Worm (Caenorhabditis elegans): Measurements from ENCODE around the gene R11A8.1.
A peak's percentile ranks its signal among the peaks of the same experiment; 100 is the strongest.
"Not testable (repeated sequence)": the region's sequence is repeated elsewhere in the genome, so short reads cannot be mapped to it uniquely, and the experiment has no call there.

The R11A8.1 gene

ce11 chrIV:10330962-10331361 is 26.0 kb downstream of the R11A8.1 start:
- no peak for TF ChIP-seq tbx-2 (tag; optimal IDR thresholded peaks at IDR 0.05)
- TF ChIP-seq mec-3 (tag; optimal IDR thresholded peaks at IDR 0.05; ENCODE audit: borderline replicate concordance), result no peak
- TF ChIP-seq ceh-34 (tag; optimal IDR thresholded peaks at IDR 0.05), result peak; percentile 13
- peak; percentile 58 for TF ChIP-seq ref-2 (tag; optimal IDR thresholded peaks at IDR 0.05)
- TF ChIP-seq eyg-1 (tag; optimal IDR thresholded peaks at IDR 0.05), result no peak
- TF ChIP-seq elt-2 (tag; optimal IDR thresholded peaks at IDR 0.05), result peak; percentile 56
- peak; percentile 6 for TF ChIP-seq pqm-1 (tag; optimal IDR thresholded peaks at IDR 0.05)
- TF ChIP-seq ahr-1 (tag; optimal IDR thresholded peaks at IDR 0.05), result no peak
- TF ChIP-seq pag-3 (tag; optimal IDR thresholded peaks at IDR 0.05; ENCODE audit: borderline replicate concordance), result no peak
- no peak for TF ChIP-seq hlh-8 (tag; optimal IDR thresholded peaks at IDR 0.05)
- TF ChIP-seq ceh-31 (tag; optimal IDR thresholded peaks at IDR 0.05), result peak; percentile 30
- TF ChIP-seq npax-4 (tag; optimal IDR thresholded peaks at IDR 0.05), result no peak
- no peak for TF ChIP-seq sdc-2 (tag; optimal IDR thresholded peaks at IDR 0.05)
- no peak for TF ChIP-seq fkh-6 (tag; optimal IDR thresholded peaks at IDR 0.05)
- peak; percentile 21 for TF ChIP-seq ceh-14 (tag; optimal IDR thresholded peaks at IDR 0.05)
- peak; percentile 15 for TF ChIP-seq hlh-6 (tag; optimal IDR thresholded peaks at IDR 0.05)
- no peak for TF ChIP-seq unc-3 (GFP tag; conservative IDR thresholded peaks at IDR 0.05)
- TF ChIP-seq unc-3 (tag; optimal IDR thresholded peaks at IDR 0.05), result no peak

DNA sequence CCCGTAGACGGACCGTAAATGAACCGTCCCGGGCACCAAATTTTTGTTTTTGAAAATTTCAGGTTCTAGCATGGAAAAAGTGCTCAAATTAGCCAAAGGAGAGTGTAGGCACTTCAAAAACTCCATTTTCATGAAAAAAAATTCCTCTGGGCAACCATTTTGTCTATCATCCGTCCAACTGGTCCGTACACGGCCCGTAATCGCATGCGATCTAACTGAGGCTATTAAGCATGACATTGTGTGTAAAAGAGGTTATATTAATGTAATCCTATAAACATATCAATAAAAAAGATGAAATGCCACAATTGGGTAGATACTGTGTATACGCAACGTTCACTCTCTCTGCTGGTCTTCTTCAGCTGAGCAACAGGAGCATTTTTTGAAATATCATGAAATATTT is 34.3 kb downstream of the R11A8.1 start, which contains the start of gene R09E10.1:
Gene R09E10.1, minus strand, starts transcription at position 101 of the 400 bp plus-strand sequence.
- not testable (repeated sequence) for TF ChIP-seq ceh-18, fkh-6, nfya-1 (tag; optimal IDR thresholded peaks at IDR 0.05)

ce11 chrIV:10318199-10318598 is 38.8 kb downstream of the R11A8.1 start, which contains the start of gene R09E10.2:
Gene R09E10.2 (minus strand): TSS chrIV:10318299.
- TF ChIP-seq Y22D7AL.16 (tag; optimal IDR thresholded peaks at IDR 0.05) (no peak), sdc-2 (tag; optimal IDR thresholded peaks at IDR 0.05) (no peak), K02D7.2 (tag; optimal IDR thresholded peaks at IDR 0.05) (no peak), ceh-9 (tag; optimal IDR thresholded peaks at IDR 0.05) (no peak), fkh-6 (tag; optimal IDR thresholded peaks at IDR 0.05) (no peak), mec-3 (tag; optimal IDR thresholded peaks at IDR 0.05; ENCODE audit: borderline replicate concordance) (no peak), C38D4.7 (GFP tag; optimal IDR thresholded peaks at IDR 0.05) (no peak), fax-1 (tag; optimal IDR thresholded peaks at IDR 0.05) (no peak), unc-42 (tag; optimal IDR thresholded peaks at IDR 0.05) (no peak), F13H6.1 (tag; optimal IDR thresholded peaks at IDR 0.05) (no peak), dmd-4 (tag; optimal IDR thresholded peaks at IDR 0.05; ENCODE audit: borderline replicate concordance) (no peak)

DNA sequence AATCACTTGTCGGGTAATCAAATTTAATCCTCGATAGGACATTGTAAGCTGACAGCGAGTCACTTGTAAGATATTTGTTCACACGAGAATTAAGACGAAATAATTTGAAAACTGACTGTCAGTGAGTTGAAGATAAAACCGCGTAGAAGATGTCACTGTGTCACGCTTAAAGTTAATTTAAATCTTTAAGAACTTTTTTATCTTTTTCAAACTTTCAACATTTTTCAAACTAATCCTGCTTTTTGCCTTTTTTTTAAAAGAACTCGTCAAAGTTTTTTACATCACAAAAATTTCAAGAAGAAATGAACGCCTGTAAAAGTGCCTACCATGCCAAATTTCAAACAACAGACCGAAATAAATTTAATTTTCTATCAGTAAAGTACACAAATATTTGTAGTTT is 43.4 kb downstream of the R11A8.1 start, which contains the start of gene acs-18:
Gene acs-18, minus strand, starts transcription at position 101 of the 400 bp plus-strand sequence.
- TF ChIP-seq unc-42 (tag; optimal IDR thresholded peaks at IDR 0.05) (no peak), madf-2 (tag; optimal IDR thresholded peaks at IDR 0.05) (no peak), nfya-1 (tag; optimal IDR thresholded peaks at IDR 0.05) (no peak), lin-11 (tag; optimal IDR thresholded peaks at IDR 0.05) (no peak), ref-2 (tag; optimal IDR thresholded peaks at IDR 0.05) (no peak), elt-2 (tag; optimal IDR thresholded peaks at IDR 0.05) (no peak), ttx-3 (tag; optimal IDR thresholded peaks at IDR 0.05) (no peak), dmd-4 (tag; optimal IDR thresholded peaks at IDR 0.05; ENCODE audit: borderline replicate concordance) (no peak)

ce11 chrIV:10311115-10311514 is 45.9 kb downstream of the R11A8.1 start:
- TF ChIP-seq ttx-3 (tag; optimal IDR thresholded peaks at IDR 0.05), result no peak
- no peak for TF ChIP-seq sdc-2 (tag; optimal IDR thresholded peaks at IDR 0.05)
- no peak for TF ChIP-seq ahr-1 (tag; optimal IDR thresholded peaks at IDR 0.05)
- no peak for TF ChIP-seq dve-1 (tag; optimal IDR thresholded peaks at IDR 0.05)
- no peak for TF ChIP-seq madf-2 (tag; optimal IDR thresholded peaks at IDR 0.05)
- no peak for TF ChIP-seq sox-2 (GFP tag; IDR thresholded peaks at IDR 0.05)
- no peak for TF ChIP-seq ceh-9 (tag; optimal IDR thresholded peaks at IDR 0.05)
